Fruit fly (Drosophila melanogaster): Measurements from ENCODE around the gene CG5274.

CG5274 gene

dm6 chr3L:20470991-20471498, 43.6 kb upstream of the CG5274 start (continued):
- peak; percentile 58 for TF ChIP-seq CG7839 (tag; optimal IDR thresholded peaks at IDR 0.05)
- TF ChIP-seq CG1603 (tag; optimal IDR thresholded peaks at IDR 0.05) = peak; percentile 67
- peak; percentile 19 for TF ChIP-seq CG4424 (GFP tag; optimal IDR thresholded peaks at IDR 0.05)
- TF ChIP-seq CG31365 (tag; optimal IDR thresholded peaks at IDR 0.05) = peak; percentile 13
- TF ChIP-seq CG10209 (GFP tag; optimal IDR thresholded peaks at IDR 0.05) = peak; percentile 24
- TF ChIP-seq Jarid2 (GFP tag; optimal IDR thresholded peaks at IDR 0.05) = peak; percentile 9
- TF ChIP-seq danr (GFP tag; IDR thresholded peaks at IDR 0.05) = 0 out of 2 replicates have a peak, but pooled peaks have one; percentile 26
- TF ChIP-seq odd (GFP tag; optimal IDR thresholded peaks at IDR 0.05) = peak; percentile 70
- TF ChIP-seq CG12942 (GFP tag; optimal IDR thresholded peaks at IDR 0.05) = peak; percentile 34
- peak; percentile 45 for TF ChIP-seq az2 (GFP tag; optimal IDR thresholded peaks at IDR 0.05)
- peak; percentile 74 for TF ChIP-seq dysf (GFP tag; IDR thresholded peaks at IDR 0.05)
- TF ChIP-seq CG18764 (GFP tag; optimal IDR thresholded peaks at IDR 0.05) = peak; percentile 17
- peak; percentile 50 for TF ChIP-seq fd96Cb (tag; optimal IDR thresholded peaks at IDR 0.05)
- peak; percentile 38 for TF ChIP-seq CG15514 (GFP tag; optimal IDR thresholded peaks at IDR 0.05)
- TF ChIP-seq D19B (GFP tag; optimal IDR thresholded peaks at IDR 0.05) = peak; percentile 6
- TF ChIP-seq Xrp1 (GFP tag; IDR thresholded peaks at IDR 0.05) = peak; percentile 53; the same call in 1 of the 2 replicates
- peak; percentile 58 for TF ChIP-seq BtbVII (GFP tag; optimal IDR thresholded peaks at IDR 0.05)
- no peak for TF ChIP-seq bab2 (GFP tag; optimal IDR thresholded peaks at IDR 0.05)
- TF ChIP-seq Hr39 (optimal IDR thresholded peaks at IDR 0.05) = no peak
- TF ChIP-seq ems (GFP tag; optimal IDR thresholded peaks at IDR 0.05) = peak; percentile 28
- TF ChIP-seq CG18476 (GFP tag; optimal IDR thresholded peaks at IDR 0.05) = peak; percentile 6
- TF ChIP-seq grau (tag; optimal IDR thresholded peaks at IDR 0.05) = peak; percentile 16
- TF ChIP-seq ken (GFP tag; IDR thresholded peaks at IDR 0.05) = peak; percentile 56; the same call in 1 of the 3 replicates
- TF ChIP-seq Fer2 (tag; optimal IDR thresholded peaks at IDR 0.05) = no peak
- TF ChIP-seq wek (GFP tag; optimal IDR thresholded peaks at IDR 0.05) = peak; percentile 23
- peak; percentile 43; the same call in 1 of the 2 replicates for TF ChIP-seq CG10366 (GFP tag; IDR thresholded peaks at IDR 0.05)
- no peak for TF ChIP-seq prd (optimal IDR thresholded peaks at IDR 0.05)
- peak; percentile 61; the same call in 2 of the 3 replicates for TF ChIP-seq prd (GFP tag; IDR thresholded peaks at IDR 0.05)
- peak; percentile 44; the same call in 1 of the 2 replicates for TF ChIP-seq sens-2 (GFP tag; IDR thresholded peaks at IDR 0.05)
- TF ChIP-seq Nf-YB (GFP tag; optimal IDR thresholded peaks at IDR 0.05) = peak; percentile 0
- TF ChIP-seq Asciz (GFP tag; optimal IDR thresholded peaks at IDR 0.05) = peak; percentile 76
- peak; percentile 19 for TF ChIP-seq CG8281 (tag; optimal IDR thresholded peaks at IDR 0.05)
- peak; percentile 36; the same call in 2 of the 3 replicates for TF ChIP-seq tgo (GFP tag; IDR thresholded peaks at IDR 0.05)
- peak; percentile 77 for TF ChIP-seq zf30C (GFP tag; optimal IDR thresholded peaks at IDR 0.05)
- TF ChIP-seq HHEX (GFP tag; optimal IDR thresholded peaks at IDR 0.05) = peak; percentile 26
- peak; percentile 25 for TF ChIP-seq MTF-1 (GFP tag; optimal IDR thresholded peaks at IDR 0.05; ENCODE audit: borderline replicate concordance)
- peak; percentile 34 for TF ChIP-seq CG13775 (GFP tag; optimal IDR thresholded peaks at IDR 0.05)
- peak; percentile 81 for TF ChIP-seq CG5180 (GFP tag; optimal IDR thresholded peaks at IDR 0.05)
- TF ChIP-seq sisA (GFP tag; IDR thresholded peaks at IDR 0.05) = peak; percentile 44; the same call in 1 of the 2 replicates
- TF ChIP-seq ase (GFP tag; IDR thresholded peaks at IDR 0.05) = peak; percentile 41; the same call in 2 of the 3 replicates
- no peak for TF ChIP-seq D (optimal IDR thresholded peaks at IDR 0.05)
- TF ChIP-seq D (GFP tag; optimal IDR thresholded peaks at IDR 0.05) = peak; percentile 32
- peak; percentile 40 for TF ChIP-seq dmrt11E (tag; optimal IDR thresholded peaks at IDR 0.05)
- TF ChIP-seq Spps (tag; optimal IDR thresholded peaks at IDR 0.05) = no peak
- TF ChIP-seq CG11504 (tag; optimal IDR thresholded peaks at IDR 0.05) = peak; percentile 77
- peak; percentile 20; the same call in 1 of the 2 replicates for TF ChIP-seq ssp (GFP tag; IDR thresholded peaks at IDR 0.05)
- TF ChIP-seq CG12219 (GFP tag; optimal IDR thresholded peaks at IDR 0.05) = peak; percentile 53
- peak; percentile 44 for TF ChIP-seq CG13424 (tag; optimal IDR thresholded peaks at IDR 0.05)
- TF ChIP-seq luna (GFP tag; optimal IDR thresholded peaks at IDR 0.05) = no peak
- peak in 1 of 2 experiments; percentile 54 for TF ChIP-seq eve (GFP tag; optimal IDR thresholded peaks at IDR 0.05)

Data from whole organism, embryonic.